Fruit fly (Drosophila melanogaster): Measurements from ENCODE around the gene grp.

The grp gene

dm6 chr2L:16727578-16728023 lies 47.7 kb downstream of the grp start, which contains the start of gene VhaSFD (continued):
- TF ChIP-seq disco-r (GFP tag; optimal IDR thresholded peaks at IDR 0.05): no peak
- no peak for TF ChIP-seq CG18011 (GFP tag; optimal IDR thresholded peaks at IDR 0.05)
- TF ChIP-seq cas (GFP tag; IDR thresholded peaks at IDR 0.05): no peak
- TF ChIP-seq CG32772 (GFP tag; IDR thresholded peaks at IDR 0.05): no peak
- TF ChIP-seq jigr1 (GFP tag; IDR thresholded peaks at IDR 0.05): no peak
- no peak for TF ChIP-seq CG9727 (GFP tag; optimal IDR thresholded peaks at IDR 0.05)
- no peak for TF ChIP-seq onecut (GFP tag; IDR thresholded peaks at IDR 0.05)
- peak; percentile 5 for TF ChIP-seq nerfin-1 (tag; optimal IDR thresholded peaks at IDR 0.05)
- no peak for TF ChIP-seq Dip2 (GFP tag; IDR thresholded peaks at IDR 0.05)
- no peak for TF ChIP-seq Ets65A (GFP tag)
- TF ChIP-seq CG34224 (GFP tag; IDR thresholded peaks at IDR 0.05; ENCODE audit: partially characterized antibody): peak; percentile 72
- peak; percentile 27 for TF ChIP-seq CG10979 (tag; optimal IDR thresholded peaks at IDR 0.05)
- no peak for TF ChIP-seq pros (GFP tag; optimal IDR thresholded peaks at IDR 0.05)
- no peak for TF ChIP-seq croc (GFP tag; conservative IDR thresholded peaks at IDR 0.05)
- TF ChIP-seq shn (GFP tag; optimal IDR thresholded peaks at IDR 0.05): no peak
- TF ChIP-seq Blimp-1 (GFP tag; optimal IDR thresholded peaks at IDR 0.05): no peak
- TF ChIP-seq Hmx (GFP tag; optimal IDR thresholded peaks at IDR 0.05): no peak
- no peak for TF ChIP-seq CG5953 (GFP tag; IDR thresholded peaks at IDR 0.05)
- TF ChIP-seq repo (GFP tag; optimal IDR thresholded peaks at IDR 0.05): no peak
- TF ChIP-seq Jarid2 (GFP tag; optimal IDR thresholded peaks at IDR 0.05): no peak
- TF ChIP-seq aop (GFP tag; IDR thresholded peaks at IDR 0.05): no peak
- TF ChIP-seq CG4404 (GFP tag; IDR thresholded peaks at IDR 0.05): no peak
- no peak for TF ChIP-seq sc (optimal IDR thresholded peaks at IDR 0.05)
- no peak for TF ChIP-seq sc (GFP tag; optimal IDR thresholded peaks at IDR 0.05)
- TF ChIP-seq Rx (GFP tag; IDR thresholded peaks at IDR 0.05): no peak
- no peak for TF ChIP-seq pita (GFP tag; optimal IDR thresholded peaks at IDR 0.05)
- TF ChIP-seq H2.0 (GFP tag; IDR thresholded peaks at IDR 0.05): no peak
- TF ChIP-seq Dfd (GFP tag; optimal IDR thresholded peaks at IDR 0.05): no peak
- TF ChIP-seq eve (GFP tag; optimal IDR thresholded peaks at IDR 0.05): no peak
- no peak for TF ChIP-seq Dad (GFP tag; optimal IDR thresholded peaks at IDR 0.05)
- TF ChIP-seq dmrt99B (tag; optimal IDR thresholded peaks at IDR 0.05): no peak
- TF ChIP-seq CG7987 (GFP tag; optimal IDR thresholded peaks at IDR 0.05): peak; percentile 67
- no peak for TF ChIP-seq Lim3 (GFP tag; IDR thresholded peaks at IDR 0.05)
- TF ChIP-seq CG12391 (tag; optimal IDR thresholded peaks at IDR 0.05): peak; percentile 44
- no peak for TF ChIP-seq CG3065 (GFP tag; optimal IDR thresholded peaks at IDR 0.05)
- TF ChIP-seq klu (GFP tag; IDR thresholded peaks at IDR 0.05): no peak
- no peak for TF ChIP-seq CG1024 (GFP tag; IDR thresholded peaks at IDR 0.05)
- TF ChIP-seq CG4617 (GFP tag; optimal IDR thresholded peaks at IDR 0.05; ENCODE audit: borderline replicate concordance): peak; percentile 71
- TF ChIP-seq crol (GFP tag; IDR thresholded peaks at IDR 0.05): peak; percentile 91
- no peak for TF ChIP-seq CG6654 (GFP tag; optimal IDR thresholded peaks at IDR 0.05)
- no peak for TF ChIP-seq Doc2 (GFP tag; IDR thresholded peaks at IDR 0.05)
- TF ChIP-seq CoRest (tag; optimal IDR thresholded peaks at IDR 0.05): peak; percentile 48
- TF ChIP-seq HmgZ (tag; optimal IDR thresholded peaks at IDR 0.05): peak; percentile 57
- no peak for TF ChIP-seq CG7786 (GFP tag; optimal IDR thresholded peaks at IDR 0.05)
- TF ChIP-seq CG7963 (GFP tag; IDR thresholded peaks at IDR 0.05; ENCODE audit: partially characterized antibody): peak; percentile 65
- no peak for TF ChIP-seq nau (GFP tag; optimal IDR thresholded peaks at IDR 0.05)
- peak in 1 of 2 experiments; percentile 78 for TF ChIP-seq crp (GFP tag; optimal IDR thresholded peaks at IDR 0.05)
- no peak for TF ChIP-seq caup (GFP tag; optimal IDR thresholded peaks at IDR 0.05; ENCODE audit: severe bottlenecking)
- no peak for TF ChIP-seq lmd (GFP tag; IDR thresholded peaks at IDR 0.05)
- TF ChIP-seq CG11456 (GFP tag; IDR thresholded peaks at IDR 0.05): peak; percentile 57; the same call in 1 of the 3 replicates
- no peak for TF ChIP-seq dmrt11E (tag; optimal IDR thresholded peaks at IDR 0.05)
- no peak for TF ChIP-seq CG17912 (GFP tag; optimal IDR thresholded peaks at IDR 0.05)
